Worm (Caenorhabditis elegans) whole organism, L3 larva: ENCODE measurements around the gene dnj-22.

Experiments
- R02D3.7 ChIP-seq: fragments of 150-350 bp; optimal IDR thresholded peaks from 2 replicates; lab custom pipeline; 2014; ENCODE audit warnings: missing biosample characterization, missing genetic modification characterization
- ZK546.5 ChIP-seq: sonication (generic microtip); optimal IDR thresholded peaks from 2 replicates; lab custom pipeline; 2017; ENCODE audit warnings: missing biosample characterization, missing genetic modification characterization
- aly-2 ChIP-seq: fragments of 150-350 bp; optimal IDR thresholded peaks from 2 replicates; lab custom pipeline; 2014; ENCODE audit warnings: missing biosample characterization, missing genetic modification characterization
- ama-1 ChIP-seq: fragments of 150-350 bp; optimal IDR thresholded peaks from 2 replicates; lab custom pipeline; 2018
- ceh-16 ChIP-seq: sonication (generic microtip); optimal IDR thresholded peaks from 2 replicates; lab custom pipeline; 2017; ENCODE audit warnings: missing biosample characterization, missing genetic modification characterization
- ceh-28 ChIP-seq: fragments of 150-350 bp; optimal IDR thresholded peaks from 2 replicates; lab custom pipeline; 2014; ENCODE audit warnings: missing biosample characterization, missing genetic modification reagents, missing genetic modification characterization
- ceh-82 ChIP-seq: fragments of 150-350 bp; optimal IDR thresholded peaks from 2 replicates; lab custom pipeline; 2014; ENCODE audit warnings: missing biosample characterization, missing genetic modification characterization
- ceh-9 ChIP-seq: sonication (generic microtip); optimal IDR thresholded peaks from 2 replicates; lab custom pipeline; 2018; ENCODE audit warnings: missing biosample characterization, missing genetic modification characterization
- daf-12 ChIP-seq: fragments of 150-350 bp; optimal IDR thresholded peaks from 2 replicates; lab custom pipeline; 2014; ENCODE audit warnings: missing biosample characterization, missing genetic modification reagents, missing genetic modification characterization
- egl-27 ChIP-seq: sonication (generic microtip); optimal IDR thresholded peaks from 4 replicates; lab custom pipeline; 2017; ENCODE audit warnings: missing biosample characterization, missing genetic modification reagents, missing genetic modification characterization
- egl-5 ChIP-seq: fragments of 150-350 bp; optimal IDR thresholded peaks from 2 replicates; lab custom pipeline; 2017; ENCODE audit warnings: missing biosample characterization, missing genetic modification reagents, missing genetic modification characterization, inconsistent platforms
- elt-1 ChIP-seq: fragments of 150-350 bp; optimal IDR thresholded peaks from 2 replicates; lab custom pipeline; 2014; ENCODE audit warnings: missing biosample characterization, missing genetic modification characterization
- elt-2 ChIP-seq: sonication (generic microtip); optimal IDR thresholded peaks from 2 replicates; lab custom pipeline; 2016; ENCODE audit warnings: missing genetic modification reagents, mild to moderate bottlenecking, missing genetic modification characterization, missing compliant biosample characterization
- elt-3 ChIP-seq, 3 experiments: fragments of 150-350 bp in 1 of 3; sonication (generic microtip) in 2 of 3; optimal IDR thresholded peaks; 2 replicates in 2 of 3; 4 replicates in 1 of 3; lab custom pipeline; 2014 to 2017; ENCODE audit warnings: missing biosample characterization in 3 of 3, missing genetic modification characterization in 3 of 3
- eor-1 ChIP-seq, 2 experiments: fragments of 150-350 bp; optimal IDR thresholded peaks; 2 replicates each; lab custom pipeline; 2014 to 2018; ENCODE audit warnings: missing biosample characterization in 2 of 2, missing genetic modification characterization in 2 of 2
- fkh-10 ChIP-seq: sonication (generic microtip); optimal IDR thresholded peaks from 2 replicates; lab custom pipeline; 2017; ENCODE audit warnings: missing biosample characterization, missing genetic modification reagents, missing genetic modification characterization
- fkh-2 ChIP-seq: fragments of 150-350 bp; optimal IDR thresholded peaks from 2 replicates; lab custom pipeline; 2014; ENCODE audit warnings: missing biosample characterization, missing genetic modification reagents, missing genetic modification characterization
- fos-1 ChIP-seq: fragments of 150-350 bp; optimal IDR thresholded peaks from 2 replicates; lab custom pipeline; 2014; ENCODE audit warnings: missing biosample characterization, missing genetic modification characterization
- hmg-11 ChIP-seq: sonication (generic microtip); optimal IDR thresholded peaks from 2 replicates; lab custom pipeline; 2016; ENCODE audit warnings: missing genetic modification characterization, missing compliant biosample characterization
- jun-1 ChIP-seq: fragments of 150-350 bp; optimal IDR thresholded peaks from 2 replicates; lab custom pipeline; 2014; ENCODE audit warnings: missing biosample characterization, missing genetic modification reagents, missing genetic modification characterization
- lin-15B ChIP-seq: fragments of 150-350 bp; optimal IDR thresholded peaks from 2 replicates; lab custom pipeline; 2014; ENCODE audit warnings: missing biosample characterization, missing genetic modification characterization
- lin-39 ChIP-seq: fragments of 150-350 bp; optimal IDR thresholded peaks from 2 replicates; lab custom pipeline; 2018; ENCODE audit warnings: missing biosample characterization, missing genetic modification reagents, missing genetic modification characterization
- lsy-12 ChIP-seq: sonication (generic microtip); optimal IDR thresholded peaks from 2 replicates; lab custom pipeline; 2016; ENCODE audit warnings: mild to moderate bottlenecking, missing genetic modification characterization, missing compliant biosample characterization
- mdl-1 ChIP-seq: fragments of 150-350 bp; optimal IDR thresholded peaks from 2 replicates; lab custom pipeline; 2014; ENCODE audit warnings: missing biosample characterization, missing genetic modification characterization
- mml-1 ChIP-seq: fragments of 150-350 bp; sonication (generic microtip); optimal IDR thresholded peaks from 3 replicates; lab custom pipeline; 2014; ENCODE audit warnings: missing biosample characterization, missing genetic modification characterization
- nfya-1 ChIP-seq: sonication (generic microtip); optimal IDR thresholded peaks from 2 replicates; lab custom pipeline; 2017; ENCODE audit warnings: missing genetic modification characterization, mild to moderate bottlenecking, missing compliant biosample characterization, antibody characterized with exemption, moderate library complexity; ENCODE audit not compliant: insufficient read depth
- nhr-11 ChIP-seq: fragments of 150-350 bp; optimal IDR thresholded peaks from 2 replicates; lab custom pipeline; 2014; ENCODE audit warnings: missing biosample characterization, missing genetic modification characterization
- nhr-12 ChIP-seq: fragments of 150-350 bp; optimal IDR thresholded peaks from 2 replicates; lab custom pipeline; 2014; ENCODE audit warnings: missing biosample characterization, missing genetic modification characterization
- nhr-23 ChIP-seq: fragments of 150-350 bp; optimal IDR thresholded peaks from 2 replicates; lab custom pipeline; 2014; ENCODE audit warnings: missing biosample characterization, missing genetic modification reagents, missing genetic modification characterization
- nhr-237 ChIP-seq: fragments of 150-350 bp; optimal IDR thresholded peaks from 2 replicates; lab custom pipeline; 2014; ENCODE audit warnings: missing biosample characterization, missing genetic modification characterization
- nhr-25 ChIP-seq: sonication (generic microtip); optimal IDR thresholded peaks from 2 replicates; lab custom pipeline; 2017; ENCODE audit warnings: missing biosample characterization, missing genetic modification characterization
- nhr-28 ChIP-seq: fragments of 150-350 bp; optimal IDR thresholded peaks from 2 replicates; lab custom pipeline; 2014; ENCODE audit warnings: missing biosample characterization, missing genetic modification characterization
- nhr-43 ChIP-seq: sonication (generic microtip); optimal IDR thresholded peaks from 2 replicates; lab custom pipeline; 2016; ENCODE audit warnings: mild to moderate bottlenecking, missing genetic modification characterization, missing compliant biosample characterization; ENCODE audit not compliant: poor library complexity, severe bottlenecking
- nhr-67 ChIP-seq: fragments of 150-350 bp; optimal IDR thresholded peaks from 2 replicates; lab custom pipeline; 2014; ENCODE audit warnings: missing biosample characterization, missing genetic modification characterization
- nhr-76 ChIP-seq: fragments of 150-350 bp; sonication (generic microtip); optimal IDR thresholded peaks from 5 replicates; lab custom pipeline; 2014; ENCODE audit warnings: missing biosample characterization, missing genetic modification characterization
- nhr-77 ChIP-seq: fragments of 150-350 bp; optimal IDR thresholded peaks from 2 replicates; lab custom pipeline; 2014; ENCODE audit warnings: missing biosample characterization, missing genetic modification characterization
- pha-4 ChIP-seq: fragments of 150-350 bp; optimal IDR thresholded peaks from 2 replicates; lab custom pipeline; 2014; ENCODE audit warnings: missing biosample characterization, missing genetic modification reagents, missing genetic modification characterization
- pqm-1 ChIP-seq: fragments of 150-350 bp; optimal IDR thresholded peaks from 2 replicates; lab custom pipeline; 2017; ENCODE audit warnings: missing biosample characterization, missing genetic modification characterization, inconsistent platforms
- sea-2 ChIP-seq: fragments of 150-350 bp; sonication (generic microtip); optimal IDR thresholded peaks from 4 replicates; lab custom pipeline; 2014; ENCODE audit warnings: missing biosample characterization, missing genetic modification reagents, missing genetic modification characterization
- skn-1 ChIP-seq: fragments of 150-350 bp; optimal IDR thresholded peaks from 2 replicates; lab custom pipeline; 2014; ENCODE audit warnings: missing biosample characterization, missing genetic modification characterization
- snpc-4 ChIP-seq: fragments of 150-350 bp; optimal IDR thresholded peaks from 2 replicates; lab custom pipeline; 2014; ENCODE audit warnings: missing biosample characterization, missing genetic modification characterization
- tbx-2 ChIP-seq: sonication (generic microtip); optimal IDR thresholded peaks from 2 replicates; lab custom pipeline; 2016; ENCODE audit warnings: mild to moderate bottlenecking, missing genetic modification characterization, missing compliant biosample characterization
- unc-39 ChIP-seq: sonication (generic microtip); optimal IDR thresholded peaks from 4 replicates; lab custom pipeline; 2017; ENCODE audit warnings: missing biosample characterization, missing genetic modification characterization
- unc-62 ChIP-seq: fragments of 150-350 bp; sonication (generic microtip); optimal IDR thresholded peaks from 4 replicates; lab custom pipeline; 2014; ENCODE audit warnings: missing biosample characterization, missing genetic modification reagents, missing genetic modification characterization
- zag-1 ChIP-seq: fragments of 150-350 bp; optimal IDR thresholded peaks from 2 replicates; lab custom pipeline; 2014; ENCODE audit warnings: missing biosample characterization, missing genetic modification characterization
- ztf-11 ChIP-seq: fragments of 150-350 bp; optimal IDR thresholded peaks from 2 replicates; lab custom pipeline; 2014; ENCODE audit warnings: missing biosample characterization, missing genetic modification characterization
- ztf-4 ChIP-seq: fragments of 150-350 bp; optimal IDR thresholded peaks from 2 replicates; lab custom pipeline; 2014; ENCODE audit warnings: missing biosample characterization, missing genetic modification characterization

Gene dnj-22

DNA sequence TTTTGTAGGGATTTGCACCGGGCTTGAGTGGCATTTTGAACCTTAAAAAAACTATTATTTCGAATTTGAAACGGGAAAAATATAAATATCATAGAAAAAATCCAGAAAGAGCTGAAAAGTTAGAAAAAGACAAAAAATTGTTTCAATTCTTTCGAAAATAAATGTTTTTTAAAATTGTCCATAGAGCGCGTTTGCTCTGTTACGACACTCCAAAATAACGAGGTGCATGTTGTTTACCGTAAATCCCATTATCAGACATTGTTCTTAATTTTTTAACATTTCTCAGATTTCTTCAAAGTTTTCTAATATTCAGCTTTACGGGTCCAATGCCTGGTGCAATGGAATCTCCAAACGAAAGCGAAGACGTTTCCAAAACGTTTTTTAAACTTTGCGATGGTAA is at the start of gene dnj-22, which contains the start of gene natc-1:
Gene dnj-22, minus strand, starts transcription at position 47 of the 400 bp plus-strand sequence.
Gene natc-1, plus strand, starts transcription at position 286 of the 400 bp plus-strand sequence.
- TF ChIP-seq ama-1 (lab: Kevin White, UChicago) (no peak), skn-1 (tag; lab: Kevin White, UChicago) (no peak), tbx-2 (no peak), mdl-1 (tag; lab: Kevin White, UChicago) (no peak), nhr-43 (tag; lab: Kevin White, UChicago) (peak; percentile 3), lin-15B (peak; percentile 91), ztf-11 (no peak), jun-1 (no peak), pqm-1 (tag; lab: Kevin White, UChicago) (peak; percentile 53), fkh-2 (tag; lab: Kevin White, UChicago) (no peak), fos-1 (tag; lab: Kevin White, UChicago) (no peak), ceh-28 (tag; lab: Kevin White, UChicago) (peak; percentile 15), mml-1 (no peak), hmg-11 (tag; lab: Kevin White, UChicago) (peak; percentile 19), fkh-10 (peak; percentile 54), egl-27 (no peak), nfya-1 (tag; lab: Kevin White, UChicago) (peak; percentile 82), elt-3 (tag; optimal IDR thresholded peaks at IDR 0.05; lab: Kevin White, UChicago) (no peak), eor-1 (tag; optimal IDR thresholded peaks at IDR 0.05; lab: Kevin White, UChicago) (no peak), zag-1 (tag; lab: Kevin White, UChicago) (no peak), nhr-67 (tag; lab: Kevin White, UChicago) (no peak), R02D3.7 (tag; lab: Kevin White, UChicago) (peak; percentile 92), ztf-4 (tag; lab: Kevin White, UChicago) (no peak), nhr-12 (tag; lab: Kevin White, UChicago) (no peak), aly-2 (tag; lab: Kevin White, UChicago) (no peak), ceh-82 (peak; percentile 45), nhr-76 (tag; lab: Kevin White, UChicago) (no peak), lin-39 (peak; percentile 73), nhr-237 (tag; lab: Kevin White, UChicago) (no peak), nhr-28 (tag; lab: Kevin White, UChicago) (no peak), elt-2 (tag; lab: Kevin White, UChicago) (peak; percentile 12), nhr-25 (tag; lab: Kevin White, UChicago) (peak; percentile 62), unc-39 (tag; lab: Kevin White, UChicago) (no peak), egl-5 (peak; percentile 74), ZK546.5 (tag; lab: Kevin White, UChicago) (no peak), nhr-23 (tag; lab: Kevin White, UChicago) (peak; percentile 95), ceh-9 (no peak), snpc-4 (peak; percentile 92), daf-12 (tag; lab: Kevin White, UChicago) (no peak), unc-62 (no peak), pha-4 (tag; lab: Kevin White, UChicago) (peak; percentile 97), nhr-77 (tag; lab: Kevin White, UChicago) (no peak), lsy-12 (tag; lab: Kevin White, UChicago) (no peak), sea-2 (no peak), nhr-11 (tag; lab: Kevin White, UChicago) (no peak), ceh-16 (tag; lab: Kevin White, UChicago) (no peak), elt-1 (tag; lab: Kevin White, UChicago) (no peak)
